Fruit fly (Drosophila melanogaster) whole organism, prepupa: ENCODE results near the gene tkv.

ENCODE experiments used
- Blimp-1 ChIP-seq: fragments of 200-800 bp; sonication (Bioruptor generic); optimal IDR thresholded peaks from 3 replicates; lab custom pipeline; 2017; ENCODE audit warnings: missing biosample characterization, missing genetic modification characterization, mild to moderate bottlenecking, moderate library complexity, missing genetic modification reagents
- CG10669 ChIP-seq: fragments of 200-800 bp; sonication (Bioruptor generic); optimal IDR thresholded peaks from 3 replicates; lab custom pipeline; 2018; ENCODE audit warnings: missing biosample characterization, mild to moderate bottlenecking, missing genetic modification characterization, moderate library complexity
- CG11294 ChIP-seq: fragments of 200-800 bp; sonication (Bioruptor generic); IDR thresholded peaks from 2 replicates; pipeline ENCODE4 v1.3.6; 2022; ENCODE audit warnings: missing biosample characterization, missing genetic modification characterization
- CG11762 ChIP-seq: fragments of 200-800 bp; sonication (Bioruptor generic); optimal IDR thresholded peaks from 3 replicates; lab custom pipeline; 2016; ENCODE audit warnings: missing biosample characterization, missing genetic modification characterization; ENCODE audit not compliant: insufficient read depth
- CG15336 ChIP-seq: fragments of 200-800 bp; sonication (Bioruptor generic); IDR thresholded peaks from 2 replicates; pipeline ENCODE4 v1.3.6; 2022; ENCODE audit warnings: missing biosample characterization, missing genetic modification characterization
- CG1621 ChIP-seq: fragments of 200-800 bp; sonication (Bioruptor generic); optimal IDR thresholded peaks from 3 replicates; lab custom pipeline; 2018; ENCODE audit warnings: missing biosample characterization, mild to moderate bottlenecking, missing genetic modification characterization
- CG16779 ChIP-seq: fragments of 200-800 bp; sonication (Bioruptor generic); optimal IDR thresholded peaks from 3 replicates; lab custom pipeline; 2017; ENCODE audit warnings: missing biosample characterization, mild to moderate bottlenecking, missing genetic modification characterization
- CG32006 ChIP-seq: fragments of 200-800 bp; sonication (Bioruptor generic); optimal IDR thresholded peaks from 3 replicates; lab custom pipeline; 2017; ENCODE audit warnings: missing biosample characterization, mild to moderate bottlenecking, missing genetic modification characterization
- CG3919 ChIP-seq: fragments of 200-800 bp; sonication (Bioruptor generic); optimal IDR thresholded peaks from 3 replicates; lab custom pipeline; 2016; ENCODE audit warnings: missing biosample characterization, missing genetic modification characterization
- CG6163 ChIP-seq: fragments of 200-800 bp; sonication (Bioruptor generic); IDR thresholded peaks from 3 replicates; pipeline ENCODE4 v1.3.6; 2022; ENCODE audit warnings: missing biosample characterization, missing genetic modification characterization
- CG6276 ChIP-seq: fragments of 200-800 bp; sonication (Bioruptor generic); optimal IDR thresholded peaks from 2 replicates; lab custom pipeline; 2017; ENCODE audit warnings: missing biosample characterization, mild to moderate bottlenecking, missing genetic modification characterization
- CG6808 ChIP-seq: fragments of 200-800 bp; sonication (Bioruptor generic); optimal IDR thresholded peaks from 3 replicates; lab custom pipeline; 2017; ENCODE audit warnings: missing biosample characterization, missing genetic modification characterization, mild to moderate bottlenecking, moderate library complexity, missing genetic modification reagents
- CG6854 ChIP-seq: fragments of 200-800 bp; sonication (Bioruptor generic); optimal IDR thresholded peaks from 2 replicates; lab custom pipeline; 2017; ENCODE audit warnings: missing biosample characterization, mild to moderate bottlenecking, missing genetic modification characterization
- CG7368 ChIP-seq: fragments of 200-800 bp; sonication (Bioruptor generic); optimal IDR thresholded peaks from 3 replicates; lab custom pipeline; 2016; ENCODE audit warnings: missing biosample characterization, missing genetic modification characterization
- CG8119 ChIP-seq: fragments of 200-800 bp; sonication (Bioruptor generic); IDR thresholded peaks from 3 replicates; pipeline ENCODE4 v1.3.6; 2022; ENCODE audit warnings: missing biosample characterization, missing genetic modification characterization
- CG8632 ChIP-seq: fragments of 200-800 bp; sonication (Bioruptor generic); optimal IDR thresholded peaks from 3 replicates; lab custom pipeline; 2016; ENCODE audit warnings: missing biosample characterization, missing genetic modification characterization
- Eip78C ChIP-seq: fragments of 200-800 bp; sonication (Bioruptor generic); peaks from one replicate; lab custom pipeline; 2016; ENCODE audit warnings: missing biosample characterization, missing genetic modification characterization
- Eip93F ChIP-seq: fragments of 200-800 bp; sonication (Bioruptor generic); optimal IDR thresholded peaks from 2 replicates; lab custom pipeline; 2016; ENCODE audit warnings: missing biosample characterization, mild to moderate bottlenecking, missing genetic modification characterization
- Ets21C ChIP-seq: fragments of 200-800 bp; sonication (Bioruptor generic); optimal IDR thresholded peaks from 3 replicates; lab custom pipeline; 2016; ENCODE audit warnings: missing biosample characterization, missing genetic modification characterization
- Gug ChIP-seq: fragments of 200-800 bp; sonication (Bioruptor generic); IDR thresholded peaks from 2 replicates; pipeline ENCODE4 v1.3.6; 2022; ENCODE audit warnings: missing biosample characterization, missing genetic modification characterization
- Hr39 ChIP-seq: fragments of 200-800 bp; sonication (Bioruptor generic); optimal IDR thresholded peaks from 2 replicates; lab custom pipeline; 2016; ENCODE audit warnings: missing biosample characterization, missing genetic modification characterization
- Hr4 ChIP-seq: fragments of 200-800 bp; sonication (Bioruptor generic); optimal IDR thresholded peaks from 3 replicates; lab custom pipeline; 2016; ENCODE audit warnings: missing biosample characterization, missing genetic modification characterization
- Lpt ChIP-seq: fragments of 200-800 bp; sonication (Bioruptor generic); optimal IDR thresholded peaks from 3 replicates; lab custom pipeline; 2016; ENCODE audit warnings: missing biosample characterization, missing genetic modification characterization
- Sox102F ChIP-seq: fragments of 200-800 bp; sonication (Bioruptor generic); optimal IDR thresholded peaks from 2 replicates; lab custom pipeline; 2016; ENCODE audit warnings: missing biosample characterization, mild to moderate bottlenecking, missing genetic modification characterization
- Sox14 ChIP-seq: fragments of 200-800 bp; sonication (Bioruptor generic); optimal IDR thresholded peaks from 3 replicates; lab custom pipeline; 2016; ENCODE audit warnings: missing biosample characterization, missing genetic modification characterization
- acj6 ChIP-seq: fragments of 200-800 bp; sonication (Bioruptor generic); optimal IDR thresholded peaks from 3 replicates; lab custom pipeline; 2016; ENCODE audit warnings: missing biosample characterization, missing genetic modification characterization
- cyc ChIP-seq: fragments of 200-800 bp; sonication (Bioruptor generic); optimal IDR thresholded peaks from 3 replicates; lab custom pipeline; 2016; ENCODE audit warnings: missing biosample characterization, missing genetic modification characterization
- dac ChIP-seq: fragments of 200-800 bp; sonication (Bioruptor generic); optimal IDR thresholded peaks from 2 replicates; lab custom pipeline; 2017; ENCODE audit warnings: missing biosample characterization, mild to moderate bottlenecking, missing genetic modification characterization
- dsx ChIP-seq: fragments of 200-800 bp; optimal IDR thresholded peaks from 3 replicates; lab custom pipeline; 2019; ENCODE audit warnings: missing biosample characterization, mild to moderate bottlenecking, missing genetic modification characterization, moderate library complexity; ENCODE audit not compliant: poor library complexity, severe bottlenecking
- eg ChIP-seq: fragments of 200-800 bp; sonication (Bioruptor generic); IDR thresholded peaks from 3 replicates; pipeline ENCODE4 v1.3.6; 2022; ENCODE audit warnings: missing biosample characterization, missing genetic modification characterization
- esn ChIP-seq: fragments of 200-800 bp; sonication (Bioruptor generic); optimal IDR thresholded peaks from 2 replicates; lab custom pipeline; 2016; ENCODE audit warnings: missing biosample characterization, mild to moderate bottlenecking, missing genetic modification characterization, moderate library complexity
- fkh ChIP-seq: fragments of 200-800 bp; sonication (Bioruptor generic); optimal IDR thresholded peaks from 3 replicates; lab custom pipeline; 2017; ENCODE audit warnings: missing biosample characterization, mild to moderate bottlenecking, missing genetic modification characterization, moderate library complexity
- lz ChIP-seq: fragments of 200-800 bp; sonication (Bioruptor generic); optimal IDR thresholded peaks from 3 replicates; lab custom pipeline; 2016; ENCODE audit warnings: missing biosample characterization, missing genetic modification characterization
- pdm3 ChIP-seq: fragments of 200-800 bp; sonication (Bioruptor generic); optimal IDR thresholded peaks from 3 replicates; lab custom pipeline; 2016; ENCODE audit warnings: missing biosample characterization, missing genetic modification characterization
- spab ChIP-seq: fragments of 200-800 bp; sonication (Bioruptor generic); optimal IDR thresholded peaks from 2 replicates; lab custom pipeline; 2017; ENCODE audit warnings: missing biosample characterization, mild to moderate bottlenecking, missing genetic modification characterization, missing genetic modification reagents
- svp ChIP-seq: fragments of 200-800 bp; sonication (Bioruptor generic); peaks from one replicate; lab custom pipeline; 2016; ENCODE audit warnings: missing biosample characterization, missing genetic modification characterization
- topi ChIP-seq: fragments of 200-800 bp; sonication (Bioruptor generic); optimal IDR thresholded peaks from 3 replicates; lab custom pipeline; 2016; ENCODE audit warnings: missing biosample characterization, missing genetic modification characterization
- vri ChIP-seq: fragments of 200-800 bp; sonication (Bioruptor generic); optimal IDR thresholded peaks from 3 replicates; lab custom pipeline; 2016; ENCODE audit warnings: missing biosample characterization, mild to moderate bottlenecking, missing genetic modification characterization

Gene tkv

DNA sequence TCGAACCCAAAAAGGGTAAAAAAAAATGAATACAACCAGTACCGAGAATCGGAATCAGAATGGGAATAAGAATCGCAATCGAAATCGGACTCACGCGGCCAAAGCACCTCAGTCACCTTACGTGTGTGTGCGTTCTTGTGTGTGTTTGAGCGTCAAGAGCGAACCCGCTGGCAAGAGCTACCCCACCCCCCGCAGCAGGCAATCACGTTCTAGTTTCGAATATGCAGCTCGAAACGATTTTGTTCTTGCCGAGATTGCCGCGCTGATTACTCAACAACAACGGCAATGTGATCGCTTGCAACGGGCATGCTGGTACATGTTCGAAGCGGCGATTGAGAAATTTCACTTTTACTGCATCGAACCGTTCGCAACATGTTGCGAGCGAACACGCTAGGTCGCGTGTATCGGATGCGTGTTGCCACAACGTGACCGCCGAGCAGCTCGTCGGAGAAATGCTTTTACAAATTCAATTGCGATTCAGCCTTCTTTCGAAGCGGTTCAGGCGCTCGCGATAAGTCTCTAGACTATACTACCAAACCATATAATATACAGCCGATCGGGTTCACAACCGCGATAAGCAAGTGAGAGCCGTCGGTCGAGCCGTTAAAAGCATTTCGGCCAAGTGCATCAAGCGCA, 34.2 kb upstream of the tkv start (continued):
- TF ChIP-seq eg (GFP tag; lab: Robert Waterston, UW), result peak; percentile 49; the same call in 1 of the 3 replicates
- peak; percentile 40 for TF ChIP-seq Sox14 (GFP tag; lab: Kevin White, UChicago)
- TF ChIP-seq CG15336, result peak; percentile 24; the same call in 1 of the 2 replicates
- TF ChIP-seq Sox102F (GFP tag; lab: Kevin White, UChicago), result peak; percentile 57
- peak; percentile 40 for TF ChIP-seq CG6808
- no peak for TF ChIP-seq CG11762 (GFP tag; lab: Kevin White, UChicago)
- peak; percentile 83 for TF ChIP-seq Eip93F (GFP tag; lab: Kevin White, UChicago)
- no peak for TF ChIP-seq Ets21C (GFP tag; lab: Kevin White, UChicago)
- TF ChIP-seq pdm3, result no peak
- TF ChIP-seq CG6854 (GFP tag; lab: Kevin White, UChicago), result peak; percentile 83
- peak; percentile 90 for TF ChIP-seq Blimp-1 (GFP tag; lab: Kevin White, UChicago)
- peak; percentile 31 for TF ChIP-seq esn (GFP tag; lab: Kevin White, UChicago)
- peak; percentile 52 for TF ChIP-seq CG16779
- TF ChIP-seq lz (GFP tag; lab: Kevin White, UChicago), result peak; percentile 6
- TF ChIP-seq CG6276 (GFP tag; lab: Kevin White, UChicago), result no peak
- TF ChIP-seq CG3919 (GFP tag; lab: Kevin White, UChicago), result peak; percentile 64
- TF ChIP-seq Hr4 (GFP tag; lab: Kevin White, UChicago), result no peak
- TF ChIP-seq CG7368 (GFP tag; lab: Kevin White, UChicago), result peak; percentile 45
- TF ChIP-seq CG10669 (GFP tag; lab: Kevin White, UChicago), result no peak

DNA sequence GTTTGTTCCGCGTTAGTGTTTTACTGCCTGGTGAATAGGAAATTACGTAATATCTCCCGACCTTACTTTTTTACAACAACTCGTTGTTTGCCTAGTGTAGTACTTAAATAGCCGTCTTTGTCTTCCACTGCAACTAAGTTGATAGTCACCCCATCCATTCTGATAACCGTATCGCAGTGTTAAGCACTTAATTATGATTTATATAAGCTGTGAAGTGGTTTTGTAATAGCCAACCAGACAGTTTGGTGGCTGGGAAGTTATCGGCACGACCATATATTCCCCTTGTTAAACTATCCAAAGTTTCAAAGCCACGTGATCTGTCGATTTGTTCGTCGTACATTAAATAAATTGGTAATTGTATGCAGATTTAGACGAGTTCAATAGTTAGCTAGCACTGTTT, 33.2 kb upstream of the tkv start:
- TF ChIP-seq vri (GFP tag; lab: Kevin White, UChicago), result peak; percentile 12
- TF ChIP-seq dsx (GFP tag; lab: Kevin White, UChicago), result peak; percentile 49
- TF ChIP-seq Lpt (GFP tag; lab: Kevin White, UChicago), result no peak
- no peak for TF ChIP-seq esn (GFP tag; lab: Kevin White, UChicago)

DNA sequence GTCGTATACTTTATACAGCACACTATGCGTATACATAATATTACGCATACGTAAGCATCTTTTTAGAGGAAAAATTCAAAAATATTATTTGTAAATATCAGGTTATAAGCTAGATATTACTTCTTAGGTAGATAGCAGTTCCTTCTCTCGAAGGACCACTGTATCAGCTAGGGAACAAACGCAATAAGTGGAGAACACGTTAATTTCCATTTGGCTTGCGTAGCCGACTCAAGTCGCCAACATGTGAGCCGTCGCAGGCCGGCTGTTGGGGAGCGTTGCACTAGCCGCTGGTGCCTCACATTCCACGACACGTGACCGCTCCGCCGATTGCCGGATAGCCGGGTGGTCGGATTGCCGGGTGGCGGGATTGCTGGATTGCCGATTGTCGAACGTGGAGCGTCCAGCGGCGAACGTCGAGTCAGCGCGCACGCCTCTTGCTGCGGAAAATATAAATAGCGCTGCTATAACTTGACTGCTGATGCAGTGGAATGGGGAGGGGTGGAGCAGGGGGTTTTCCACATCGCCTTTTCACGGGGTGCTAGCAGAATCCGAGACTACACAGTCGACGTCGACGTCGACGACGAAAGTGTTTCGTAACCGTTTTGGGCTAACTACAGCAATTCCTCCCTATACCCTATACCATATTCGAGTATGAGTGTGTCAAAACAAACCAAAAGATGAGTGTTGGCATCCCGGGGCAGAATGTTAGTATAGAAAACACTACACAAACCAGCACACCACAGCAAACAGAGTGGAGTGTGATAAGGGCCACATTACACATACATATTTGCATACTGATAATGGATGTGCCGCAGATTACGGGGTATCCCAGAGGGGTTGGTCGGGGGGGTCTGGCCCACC, 32.1 kb upstream of the tkv start:
- peak; percentile 1 for TF ChIP-seq topi (GFP tag; lab: Kevin White, UChicago)
- no peak for TF ChIP-seq CG6276 (GFP tag; lab: Kevin White, UChicago)
- peak; percentile 28; the same call in 1 of the 2 replicates for TF ChIP-seq CG11294 (GFP tag; lab: Robert Waterston, UW)
- TF ChIP-seq Eip78C, result peak; percentile 80
- peak; percentile 51; the same call in 1 of the 2 replicates for TF ChIP-seq Gug
- TF ChIP-seq vri (GFP tag; lab: Kevin White, UChicago), result peak; percentile 84
- TF ChIP-seq CG32006, result peak; percentile 20
- TF ChIP-seq fkh (GFP tag; lab: Kevin White, UChicago), result peak; percentile 89
- TF ChIP-seq acj6, result peak; percentile 35
- TF ChIP-seq svp, result peak; percentile 64
- no peak for TF ChIP-seq CG11762 (GFP tag; lab: Kevin White, UChicago)
- TF ChIP-seq cyc (GFP tag; lab: Kevin White, UChicago), result no peak
- TF ChIP-seq CG8119 (GFP tag; lab: Robert Waterston, UW), result peak; percentile 36; the same call in 1 of the 3 replicates
- TF ChIP-seq CG8632 (GFP tag; lab: Kevin White, UChicago), result no peak
- TF ChIP-seq CG10669 (GFP tag; lab: Kevin White, UChicago), result peak; percentile 17
- peak; percentile 59; the same call in 2 of the 3 replicates for TF ChIP-seq eg (GFP tag; lab: Robert Waterston, UW)
- no peak for TF ChIP-seq dac (GFP tag; lab: Kevin White, UChicago)
- TF ChIP-seq Hr4 (GFP tag; lab: Kevin White, UChicago), result peak; percentile 19
- peak; percentile 63 for TF ChIP-seq CG6163 (GFP tag; lab: Robert Waterston, UW)
- peak; percentile 55; the same call in 1 of the 2 replicates for TF ChIP-seq CG15336
- TF ChIP-seq CG1621 (tag; lab: Kevin White, UChicago), result no peak
- no peak for TF ChIP-seq spab (GFP tag; lab: Kevin White, UChicago)
- peak; percentile 1 for TF ChIP-seq Hr39 (GFP tag; lab: Kevin White, UChicago)
- TF ChIP-seq, all 60 proteins: peak for 16
